Fruit fly (Drosophila melanogaster) whole organism: ENCODE measurements around the gene CG42762.

Source experiments
- CG8478 ChIP-seq: fragments of >200 bp; optimal IDR thresholded peaks from 2 replicates; lab custom pipeline; 2018; ENCODE audit warnings: inconsistent platforms
- Dll ChIP-seq: fragments of >200 bp; optimal IDR thresholded peaks from 2 replicates; lab custom pipeline; 2017
- EcR ChIP-seq, 2 experiments: fragments of >200 bp; optimal IDR thresholded peaks; 2 replicates each; lab custom pipeline; 2017; ENCODE audit warnings: missing biosample characterization in 2 of 2, missing genetic modification characterization in 2 of 2, missing genetic modification reagents in 2 of 2
- pan ChIP-seq: fragments of >200 bp; optimal IDR thresholded peaks from 2 replicates; lab custom pipeline; 2017
- psq ChIP-seq: fragments of >200 bp; optimal IDR thresholded peaks from 2 replicates; lab custom pipeline; 2017
- usp ChIP-seq: fragments of >200 bp; optimal IDR thresholded peaks from 2 replicates; lab custom pipeline; 2017; ENCODE audit warnings: missing biosample characterization, missing genetic modification characterization, mixed read lengths

CG42762 gene

DNA sequence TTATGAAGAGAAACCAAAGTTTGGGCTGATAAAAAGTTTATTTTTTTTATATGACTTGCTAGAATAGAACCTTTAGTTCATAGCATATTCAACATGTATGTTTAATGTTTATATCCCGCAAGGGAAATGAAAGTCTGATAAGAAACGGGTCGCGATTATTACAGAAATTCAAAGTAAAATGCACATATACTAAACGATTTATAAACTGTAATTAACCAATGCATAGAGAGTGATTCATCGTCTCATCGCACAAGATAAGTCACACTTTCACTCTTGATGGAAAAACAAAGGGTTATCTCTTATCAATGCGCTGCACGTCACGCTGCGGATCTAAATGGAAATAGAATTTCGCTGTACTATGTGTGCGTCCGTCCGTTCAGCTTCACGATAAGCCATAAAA lies 14.9 kb downstream of the CG42762 start:
- TF ChIP-seq psq (lab: Kevin White, UChicago) (no peak), CG8478 (lab: Kevin White, UChicago) (no peak), EcR (GFP tag; optimal IDR thresholded peaks at IDR 0.05; lab: Kevin White, UChicago) (no peak), pan (lab: Kevin White, UChicago) (no peak), Dll (lab: Kevin White, UChicago) (no peak), usp (GFP tag; lab: Kevin White, UChicago) (no peak)

DNA sequence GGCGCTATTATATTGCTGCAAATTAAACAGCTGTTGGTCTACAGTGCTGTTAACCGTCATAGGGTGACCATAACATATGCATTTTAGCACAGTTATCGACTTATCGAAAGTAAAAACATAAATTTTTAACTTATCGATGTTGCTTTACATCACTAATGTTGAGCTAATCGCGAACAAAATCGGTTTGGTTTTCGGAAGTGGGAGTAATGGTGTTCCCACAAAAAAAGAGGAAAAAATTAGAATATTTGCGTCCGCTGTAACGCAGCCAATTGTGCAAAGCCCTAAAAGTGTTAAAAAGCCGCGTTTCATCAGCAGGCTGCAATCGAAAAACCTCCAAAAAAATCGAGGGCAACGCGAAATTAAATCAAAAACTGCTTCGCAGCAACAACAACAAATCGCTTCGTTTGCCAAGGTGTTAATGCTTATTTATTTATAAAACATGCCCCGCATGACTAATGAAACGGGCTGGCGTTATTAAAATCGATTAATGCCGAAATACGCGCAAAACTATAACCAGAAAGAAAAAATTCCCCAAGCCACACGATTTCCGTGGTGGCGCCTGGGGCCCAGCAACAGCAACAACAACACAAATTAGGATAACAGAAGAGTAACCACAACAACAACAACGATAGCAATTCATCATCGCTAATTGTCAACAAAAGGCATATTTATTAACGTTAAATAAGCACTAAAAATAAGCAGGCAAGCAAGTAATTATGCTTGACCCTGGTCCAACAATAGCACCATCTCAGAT lies 16.8 kb downstream of the CG42762 start, which contains the start of the genes CG12375 and CG8668:
TSS of gene CG12375 (minus strand) at position 42 of the 754 bp plus-strand sequence.
TSS of gene CG8668 (plus strand) at position 153 of the 754 bp plus-strand sequence.
- no peak for TF ChIP-seq usp (GFP tag; lab: Kevin White, UChicago)
- TF ChIP-seq CG8478 (lab: Kevin White, UChicago): no peak
- no peak for TF ChIP-seq pan (lab: Kevin White, UChicago)
- no peak for TF ChIP-seq Dll (lab: Kevin White, UChicago)
- no peak for TF ChIP-seq psq (lab: Kevin White, UChicago)
- no peak for TF ChIP-seq EcR (GFP tag; optimal IDR thresholded peaks at IDR 0.05; lab: Kevin White, UChicago)

DNA sequence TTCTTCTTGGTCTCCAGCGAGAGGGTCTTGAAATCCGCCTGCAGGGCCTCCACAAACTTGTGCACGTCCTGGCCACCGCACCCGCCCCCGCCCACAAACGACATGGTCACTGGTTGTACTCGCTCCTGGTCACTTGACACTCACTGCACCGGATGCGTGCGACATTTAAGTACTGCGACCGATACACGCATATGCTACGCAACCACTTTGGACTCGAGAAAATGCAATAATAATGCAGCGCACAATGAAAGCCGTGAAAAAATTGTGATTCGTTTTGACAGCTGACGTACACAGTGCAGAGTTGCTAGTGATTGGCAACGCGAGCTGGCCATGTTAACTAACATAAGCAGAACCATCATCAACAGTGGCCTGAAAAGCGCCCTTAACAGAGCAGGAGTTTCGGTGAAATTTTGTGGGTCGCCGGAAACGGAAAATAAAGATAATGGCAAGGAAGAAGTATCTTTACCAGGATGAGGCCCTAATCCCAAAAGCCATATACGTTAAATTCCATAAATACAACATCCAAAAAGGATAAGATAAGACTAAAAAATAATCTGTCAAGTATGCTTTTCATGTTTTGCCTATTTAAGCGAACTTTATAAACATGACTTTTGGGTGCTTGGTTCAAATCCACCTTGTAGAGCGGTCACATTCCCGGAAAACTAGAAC lies 20.0 kb downstream of the CG42762 start, which contains the start of the genes mon2 and CG8673:
TSS of gene mon2 (minus strand) at position 300 of the 669 bp plus-strand sequence.
TSS of gene CG8673 (plus strand) at position 619 of the 669 bp plus-strand sequence.
- TF ChIP-seq usp (GFP tag; lab: Kevin White, UChicago) (no peak), EcR (GFP tag; optimal IDR thresholded peaks at IDR 0.05; lab: Kevin White, UChicago) (no peak), Dll (lab: Kevin White, UChicago) (no peak), psq (lab: Kevin White, UChicago) (no peak), pan (lab: Kevin White, UChicago) (no peak), CG8478 (lab: Kevin White, UChicago) (no peak)

DNA sequence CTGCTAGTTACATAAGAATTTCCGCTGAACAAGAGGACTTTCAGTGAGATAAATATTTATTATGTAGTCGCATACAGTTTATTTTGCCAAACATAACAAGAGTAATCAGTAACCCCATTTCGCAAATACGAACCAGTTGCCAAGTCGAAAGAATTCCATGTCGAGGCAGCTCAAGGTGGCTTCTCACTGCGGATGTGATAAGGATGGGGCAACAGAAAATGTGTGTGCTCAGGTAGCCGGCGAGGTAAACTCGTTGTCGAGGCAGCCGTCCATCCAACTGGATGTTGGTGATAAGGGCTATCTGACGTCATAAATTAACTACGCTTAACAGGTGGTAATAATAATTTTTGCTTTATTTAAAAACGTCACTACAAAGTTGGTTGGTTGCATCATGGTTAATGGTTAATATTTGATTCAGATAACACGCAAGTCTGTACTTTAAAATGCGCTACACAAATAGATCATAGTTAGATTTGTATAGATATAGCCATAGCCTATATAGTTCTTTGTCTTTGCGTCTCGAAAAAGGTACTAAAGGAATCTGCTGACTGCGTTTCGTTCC lies 27.1 kb downstream of the CG42762 start:
- TF ChIP-seq psq (lab: Kevin White, UChicago): no peak
- no peak for TF ChIP-seq Dll (lab: Kevin White, UChicago)
- no peak for TF ChIP-seq EcR (GFP tag; optimal IDR thresholded peaks at IDR 0.05; lab: Kevin White, UChicago)
- TF ChIP-seq CG8478 (lab: Kevin White, UChicago): no peak

DNA sequence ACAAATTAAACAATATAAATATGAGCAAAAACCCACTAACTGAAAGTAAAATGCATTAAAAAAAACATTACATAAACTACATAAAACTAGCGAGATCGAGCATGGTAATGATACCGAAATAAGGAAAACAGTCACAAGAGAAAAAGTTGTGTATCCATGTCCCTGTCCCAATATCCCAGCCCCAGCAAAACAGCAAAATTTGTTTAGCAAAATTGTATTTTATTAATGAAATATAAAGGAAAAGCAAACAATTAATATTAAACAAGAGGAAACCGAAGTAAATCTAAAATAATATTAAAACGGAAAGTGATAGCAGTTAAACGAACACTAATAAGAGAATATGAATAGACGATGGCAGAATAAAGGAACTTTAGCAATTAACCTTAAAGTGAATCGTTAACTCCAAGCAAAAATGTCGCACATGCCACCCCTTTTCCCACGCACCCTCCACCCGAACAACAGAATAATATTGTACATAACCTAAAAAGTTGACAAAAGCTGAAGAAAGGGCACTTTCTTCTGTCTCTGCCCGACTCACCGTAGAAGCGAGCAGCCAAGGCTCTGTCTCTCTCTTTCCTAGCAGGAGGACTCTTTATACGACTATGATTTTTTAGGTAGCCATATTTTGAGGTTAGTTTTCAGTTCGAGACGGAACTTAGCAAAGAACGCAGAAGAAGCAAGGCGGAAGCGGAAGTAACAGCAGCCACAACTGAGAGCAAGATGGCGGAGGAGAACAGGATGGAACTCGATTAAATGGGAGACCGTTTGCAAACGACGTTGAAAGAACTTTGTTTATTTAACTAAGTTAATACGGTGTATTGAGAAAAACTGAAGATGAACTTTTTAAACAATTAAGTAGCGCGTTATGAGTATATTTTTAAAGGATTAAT lies 33.1 kb downstream of the CG42762 start:
- TF ChIP-seq Dll (lab: Kevin White, UChicago) (no peak), psq (lab: Kevin White, UChicago) (no peak), CG8478 (lab: Kevin White, UChicago) (no peak), usp (GFP tag; lab: Kevin White, UChicago) (no peak), EcR (GFP tag; optimal IDR thresholded peaks at IDR 0.05; lab: Kevin White, UChicago) (no peak), pan (lab: Kevin White, UChicago) (no peak)

DNA sequence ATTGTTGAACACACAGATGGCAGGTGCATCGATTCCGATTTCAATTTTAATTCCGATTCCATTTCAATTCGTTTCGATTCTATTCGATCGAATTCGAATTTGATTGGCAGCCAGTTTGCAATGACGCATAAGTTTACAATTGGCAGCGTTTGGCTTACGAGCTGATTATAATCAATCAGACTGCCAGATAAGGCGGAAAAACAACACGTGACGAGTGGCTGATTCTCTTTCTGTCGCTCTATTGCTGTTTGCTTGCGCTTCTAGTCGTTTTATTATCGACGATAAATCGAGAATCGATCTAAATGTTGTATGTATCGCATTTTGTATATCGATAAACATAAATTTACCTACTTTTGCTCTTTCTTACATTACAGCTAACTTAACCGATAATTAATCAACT lies 39.1 kb downstream of the CG42762 start:
- TF ChIP-seq Dll (lab: Kevin White, UChicago) (no peak), CG8478 (lab: Kevin White, UChicago) (no peak), usp (GFP tag; lab: Kevin White, UChicago) (no peak), EcR (GFP tag; optimal IDR thresholded peaks at IDR 0.05; lab: Kevin White, UChicago) (no peak), pan (lab: Kevin White, UChicago) (no peak), psq (lab: Kevin White, UChicago) (no peak)

DNA sequence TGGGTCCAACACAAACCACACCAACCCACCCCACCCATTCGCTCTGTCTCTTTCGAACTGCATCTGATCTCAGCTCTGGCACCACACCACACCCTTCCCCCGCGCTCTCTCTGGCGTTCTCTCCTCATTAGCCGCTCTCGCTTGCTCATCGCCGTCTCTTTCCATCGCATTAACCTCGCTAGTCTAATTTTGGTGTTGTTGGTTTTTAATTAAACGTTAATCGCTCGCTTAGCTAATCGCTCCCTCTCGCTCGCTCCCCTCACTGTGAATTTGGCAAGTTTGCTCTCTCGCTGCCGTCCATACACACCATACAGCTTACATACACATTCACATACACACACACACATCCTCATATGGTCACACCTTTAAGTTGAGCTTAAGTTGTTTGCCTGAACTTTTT lies 39.8 kb downstream of the CG42762 start:
- TF ChIP-seq usp (GFP tag; lab: Kevin White, UChicago) (no peak), CG8478 (lab: Kevin White, UChicago) (peak; percentile 49)

DNA sequence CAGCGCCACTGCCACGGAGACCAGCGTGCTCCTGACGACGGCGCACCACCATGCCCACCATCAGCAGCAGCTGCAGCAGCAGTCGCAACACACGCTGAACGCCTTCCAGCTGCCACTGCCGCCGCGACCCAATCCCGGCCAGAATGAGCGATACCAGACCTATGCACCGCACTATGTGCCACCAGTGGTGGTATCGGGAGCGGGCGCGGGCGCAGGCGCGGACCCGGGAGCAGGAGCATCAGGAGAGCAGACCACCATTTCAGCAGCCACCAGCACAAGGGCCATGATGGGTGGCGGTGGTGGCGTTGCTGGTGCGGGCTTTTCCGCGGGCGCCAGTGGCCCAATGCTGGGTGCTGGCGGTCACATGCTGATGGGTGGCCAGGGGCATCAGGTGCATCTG lies 40.8 kb downstream of the CG42762 start:
- TF ChIP-seq pan (lab: Kevin White, UChicago): peak; percentile 46
- TF ChIP-seq EcR (GFP tag; optimal IDR thresholded peaks at IDR 0.05; lab: Kevin White, UChicago): no peak

DNA sequence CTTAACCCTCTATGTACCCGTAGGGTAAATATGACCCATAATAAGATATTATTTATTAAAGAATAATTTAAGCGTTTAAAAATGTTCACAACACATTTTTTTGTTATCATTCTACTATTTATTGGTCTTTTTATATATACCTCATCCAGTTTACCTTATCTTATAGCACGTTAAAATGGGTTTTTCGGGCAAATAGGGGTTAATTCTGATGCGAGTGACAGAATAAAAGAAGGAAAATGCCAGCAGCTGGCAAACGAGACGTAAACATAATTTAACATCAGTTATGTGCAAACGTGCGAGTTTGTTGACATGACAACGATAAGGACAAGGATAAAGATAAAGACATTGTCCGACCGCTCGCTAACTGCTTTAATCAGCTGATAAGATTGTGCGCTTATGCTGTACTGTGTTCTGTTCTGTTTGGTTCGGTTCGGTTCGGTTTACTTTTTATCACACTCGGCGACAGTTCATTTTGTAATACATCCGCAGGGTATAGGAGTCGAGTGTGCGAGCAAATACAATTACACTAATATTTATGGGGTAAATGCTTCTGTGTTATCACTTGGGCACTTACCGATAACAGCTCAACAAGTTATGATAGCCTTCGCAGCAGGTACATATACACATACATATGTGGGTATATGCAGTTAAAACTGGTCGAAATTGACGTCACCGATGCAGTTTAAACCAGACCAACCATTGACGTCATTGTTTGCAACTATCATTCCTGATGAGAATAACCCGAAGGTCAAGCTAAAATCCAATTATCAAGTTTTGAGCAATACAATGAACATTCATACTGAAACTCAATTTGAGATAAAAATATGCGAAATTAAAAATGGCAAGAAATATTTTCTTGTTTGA lies 43.1 kb downstream of the CG42762 start:
- TF ChIP-seq EcR (GFP tag; optimal IDR thresholded peaks at IDR 0.05; lab: Kevin White, UChicago): no peak
- TF ChIP-seq Dll (lab: Kevin White, UChicago): no peak
- no peak for TF ChIP-seq pan (lab: Kevin White, UChicago)
- TF ChIP-seq CG8478 (lab: Kevin White, UChicago): no peak
